Fruit fly (Drosophila melanogaster): ENCODE results near the gene beat-Vb.

The beat-Vb gene

DNA sequence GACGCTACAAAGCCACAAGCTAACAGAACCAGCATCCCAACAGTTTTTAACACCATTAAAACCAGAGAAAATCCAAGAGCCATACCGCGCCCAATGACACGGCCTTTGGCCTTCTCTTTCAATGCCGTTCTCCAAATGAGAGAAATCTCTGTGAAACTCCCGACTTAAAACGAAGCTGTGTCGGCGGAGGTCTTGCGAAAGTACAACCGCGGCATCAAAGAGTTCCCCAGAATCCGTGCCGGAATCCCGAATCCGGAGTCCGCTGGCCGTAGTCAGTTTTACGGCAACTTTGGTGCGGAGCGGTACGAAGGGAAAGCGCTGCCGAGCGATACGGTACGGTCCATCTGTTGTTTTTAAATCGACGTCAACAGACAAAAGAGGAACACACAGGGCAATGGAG, at the start of gene beat-Vb:
beat-Vb (plus strand) TSS at position 246 of the 400 bp plus-strand sequence.
- TF ChIP-seq CG5204 (GFP tag; optimal IDR thresholded peaks at IDR 0.05) (no peak), cic (GFP tag; optimal IDR thresholded peaks at IDR 0.05) (no peak), cnc (optimal IDR thresholded peaks at IDR 0.05) (no peak), CG11617 (GFP tag; optimal IDR thresholded peaks at IDR 0.05) (no peak), toe (GFP tag; optimal IDR thresholded peaks at IDR 0.05) (no peak), kay (GFP tag; ENCODE audit: borderline replicate concordance) (no peak), Hr96 (GFP tag; optimal IDR thresholded peaks at IDR 0.05) (no peak)

DNA sequence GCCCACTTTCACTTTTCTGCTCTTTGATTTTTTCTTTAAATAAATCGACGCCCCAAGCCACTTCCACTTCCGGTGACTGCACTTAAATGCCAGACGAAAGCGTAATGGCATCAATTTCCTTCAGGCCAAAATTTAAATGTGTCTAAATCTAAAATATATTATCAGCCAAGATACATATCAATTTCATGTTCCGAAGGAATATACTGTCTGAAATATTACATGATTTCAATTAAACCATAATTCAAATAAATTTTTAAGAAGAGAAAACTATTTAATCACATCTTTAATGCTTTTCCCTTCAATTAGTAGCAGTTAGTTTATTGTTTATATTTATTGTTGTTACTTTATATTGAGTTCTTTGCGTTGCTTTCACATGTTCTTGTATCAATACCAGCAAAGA, 24.2 kb upstream of the beat-Vb start, which contains the start of gene d-cup:
d-cup (plus strand) TSS at position 301 of the 400 bp plus-strand sequence.
- TF ChIP-seq CG5204 (GFP tag; optimal IDR thresholded peaks at IDR 0.05) (no peak), CG33017 (tag; optimal IDR thresholded peaks at IDR 0.05) (no peak), CG14711 (tag; optimal IDR thresholded peaks at IDR 0.05) (no peak), toe (GFP tag; optimal IDR thresholded peaks at IDR 0.05) (no peak), Hr96 (GFP tag; optimal IDR thresholded peaks at IDR 0.05) (no peak), cnc (optimal IDR thresholded peaks at IDR 0.05) (no peak), CG1620 (GFP tag; optimal IDR thresholded peaks at IDR 0.05) (no peak)

DNA sequence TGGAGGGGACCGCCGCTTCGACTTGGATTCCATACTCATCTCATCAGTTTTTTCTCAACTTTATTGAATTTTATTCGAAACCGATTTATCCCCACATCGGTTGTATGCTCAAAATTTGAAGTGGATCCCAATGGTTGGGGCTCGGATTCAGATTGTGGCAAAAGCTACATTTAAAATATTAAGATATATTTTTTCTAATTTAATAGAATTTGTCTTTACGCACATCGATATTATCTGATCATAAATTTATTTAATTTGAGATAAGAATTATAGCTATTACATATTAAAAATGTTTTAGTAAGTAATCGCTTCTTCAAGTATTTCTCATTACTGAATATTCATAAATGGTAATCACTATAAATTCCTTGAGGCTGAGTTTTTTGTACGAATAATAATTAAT, 4.7 kb upstream of the beat-Vb start, which contains the start of gene CG10909:
CG10909 (minus strand) TSS at position 101 of the 400 bp plus-strand sequence.
- TF ChIP-seq Crg-1 (GFP tag; optimal IDR thresholded peaks at IDR 0.05), result no peak
- no peak for TF ChIP-seq ovo (GFP tag; optimal IDR thresholded peaks at IDR 0.05)
- TF ChIP-seq CG5204 (GFP tag; optimal IDR thresholded peaks at IDR 0.05), result no peak
- no peak for TF ChIP-seq CG33017 (tag; optimal IDR thresholded peaks at IDR 0.05)
- no peak for TF ChIP-seq CG7045 (GFP tag; optimal IDR thresholded peaks at IDR 0.05)
- no peak for TF ChIP-seq cic (GFP tag; optimal IDR thresholded peaks at IDR 0.05)
- no peak for TF ChIP-seq CG12768 (GFP tag; optimal IDR thresholded peaks at IDR 0.05)
- no peak for TF ChIP-seq pad (GFP tag; optimal IDR thresholded peaks at IDR 0.05)
- TF ChIP-seq toe (GFP tag; optimal IDR thresholded peaks at IDR 0.05), result no peak
- TF ChIP-seq CG14711 (tag; optimal IDR thresholded peaks at IDR 0.05), result no peak
- no peak for TF ChIP-seq Clk (GFP tag; optimal IDR thresholded peaks at IDR 0.05)
- no peak for TF ChIP-seq CG1620 (GFP tag; optimal IDR thresholded peaks at IDR 0.05)
- no peak for TF ChIP-seq CG11617 (GFP tag; optimal IDR thresholded peaks at IDR 0.05)
- no peak for TF ChIP-seq kay (GFP tag; ENCODE audit: borderline replicate concordance)
- no peak for TF ChIP-seq Mnt (GFP tag; optimal IDR thresholded peaks at IDR 0.05)
- TF ChIP-seq cnc (optimal IDR thresholded peaks at IDR 0.05), result no peak
- no peak for TF ChIP-seq Hr96 (GFP tag; optimal IDR thresholded peaks at IDR 0.05)

DNA sequence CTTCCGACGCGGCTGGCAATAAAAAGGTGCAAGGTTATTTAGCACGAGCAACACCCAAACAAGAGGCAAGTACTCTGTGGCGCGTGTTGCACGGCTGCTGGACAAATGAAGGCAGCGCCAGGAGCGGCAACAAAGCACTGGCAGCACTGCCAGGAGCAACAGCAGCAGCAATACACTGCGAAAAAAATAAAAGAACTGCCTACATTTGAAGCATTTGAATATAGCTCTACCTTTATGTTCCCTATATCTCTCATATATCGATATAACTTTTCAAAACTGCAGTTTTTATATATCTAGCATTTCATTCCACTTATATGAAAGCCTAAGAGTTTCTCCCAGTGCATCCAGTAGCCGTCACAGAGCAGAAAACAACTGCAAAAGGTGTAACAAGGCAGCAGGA, 41.5 kb downstream of the beat-Vb start:
- no peak for TF ChIP-seq CG33017 (tag; optimal IDR thresholded peaks at IDR 0.05)

DNA sequence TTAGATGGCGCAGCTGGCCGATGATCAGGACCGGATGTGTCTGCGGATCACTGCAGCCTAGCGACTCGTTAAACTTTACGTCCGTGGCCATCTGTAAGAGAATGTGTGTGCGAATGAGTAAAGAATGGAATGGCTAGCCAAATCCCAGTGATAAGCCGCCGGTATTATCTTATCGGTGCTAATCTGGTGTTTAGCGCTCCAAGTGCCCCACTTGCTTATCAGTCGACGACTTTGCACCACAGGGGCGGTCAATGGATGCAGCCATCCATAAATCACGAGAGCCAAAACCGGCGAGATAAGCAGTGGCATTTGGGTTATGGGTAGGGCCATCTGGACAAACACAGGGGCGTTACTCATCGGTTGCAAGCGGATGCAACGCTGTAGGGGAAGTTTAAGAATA, 44.4 kb downstream of the beat-Vb start:
- TF ChIP-seq cnc (optimal IDR thresholded peaks at IDR 0.05), result no peak
- TF ChIP-seq bab1 (GFP tag; optimal IDR thresholded peaks at IDR 0.05), result no peak
- TF ChIP-seq CG7101 (tag; optimal IDR thresholded peaks at IDR 0.05), result no peak
- TF ChIP-seq CG5204 (GFP tag; optimal IDR thresholded peaks at IDR 0.05), result no peak
- TF ChIP-seq Clk (GFP tag; optimal IDR thresholded peaks at IDR 0.05), result no peak
- no peak for TF ChIP-seq CG14711 (tag; optimal IDR thresholded peaks at IDR 0.05)
- no peak for TF ChIP-seq CG1620 (GFP tag; optimal IDR thresholded peaks at IDR 0.05)
- TF ChIP-seq CG12768 (GFP tag; optimal IDR thresholded peaks at IDR 0.05), result no peak

DNA sequence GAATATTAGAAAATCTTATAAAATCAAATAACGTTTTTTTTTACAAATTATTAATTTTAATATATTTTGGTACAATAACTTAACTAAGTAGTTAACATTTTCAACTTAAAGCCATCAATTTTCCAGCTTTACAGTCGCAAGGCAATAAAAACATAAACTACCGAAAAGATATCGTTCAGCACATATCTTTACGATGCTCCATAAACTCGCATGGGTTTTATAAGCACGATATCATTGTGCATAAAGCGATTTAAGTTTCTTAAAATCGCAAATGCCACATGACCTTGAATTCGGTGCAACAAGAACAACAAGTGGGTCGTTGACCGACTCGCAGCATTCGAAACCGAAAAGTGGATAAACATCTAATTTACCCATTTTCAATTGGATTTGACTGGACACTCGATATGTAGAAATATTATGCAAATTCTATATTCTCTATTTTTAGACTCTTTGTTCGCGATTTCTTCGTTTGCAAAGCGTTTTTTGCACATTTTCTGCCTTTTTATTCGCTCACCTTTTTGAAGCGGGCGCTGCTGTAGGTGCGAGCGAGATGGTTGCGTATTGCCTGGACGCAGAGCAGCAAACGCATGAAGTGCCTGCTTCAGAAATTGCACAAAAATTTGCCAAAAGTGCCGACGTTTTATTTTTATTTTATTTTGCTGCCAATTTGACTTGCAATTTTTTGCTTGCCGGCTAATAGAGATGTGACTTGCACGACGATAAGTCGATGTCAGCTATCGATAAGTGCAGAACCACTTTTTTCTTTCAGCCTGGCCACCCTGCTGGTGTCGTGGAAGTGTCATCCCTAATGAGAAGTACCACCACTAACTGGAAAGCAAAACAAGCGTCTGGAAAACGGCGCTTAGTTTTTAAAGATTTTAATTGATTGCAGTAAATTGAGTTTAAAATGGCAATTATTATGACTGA, 45.3 kb downstream of the beat-Vb start, which contains the start of gene Spc25:
Spc25 (plus strand) TSS at position 817 of the 927 bp plus-strand sequence.
- TF ChIP-seq CG7101 (tag; optimal IDR thresholded peaks at IDR 0.05) (peak; percentile 20), toe (GFP tag; optimal IDR thresholded peaks at IDR 0.05) (peak; percentile 38), CG12768 (GFP tag; optimal IDR thresholded peaks at IDR 0.05) (no peak), CG1620 (GFP tag; optimal IDR thresholded peaks at IDR 0.05) (peak; percentile 53), cnc (optimal IDR thresholded peaks at IDR 0.05) (no peak), kay (GFP tag; ENCODE audit: borderline replicate concordance) (no peak), Crg-1 (GFP tag; optimal IDR thresholded peaks at IDR 0.05) (peak; percentile 5), Hr96 (GFP tag; optimal IDR thresholded peaks at IDR 0.05) (peak; percentile 29), CG14711 (tag; optimal IDR thresholded peaks at IDR 0.05) (peak; percentile 63), CG7045 (GFP tag; optimal IDR thresholded peaks at IDR 0.05) (no peak), CG5204 (GFP tag; optimal IDR thresholded peaks at IDR 0.05) (peak; percentile 27), Mnt (GFP tag; optimal IDR thresholded peaks at IDR 0.05) (peak; percentile 18), bab1 (GFP tag; optimal IDR thresholded peaks at IDR 0.05) (peak; percentile 54), tj (GFP tag; optimal IDR thresholded peaks at IDR 0.05) (peak; percentile 64)

DNA sequence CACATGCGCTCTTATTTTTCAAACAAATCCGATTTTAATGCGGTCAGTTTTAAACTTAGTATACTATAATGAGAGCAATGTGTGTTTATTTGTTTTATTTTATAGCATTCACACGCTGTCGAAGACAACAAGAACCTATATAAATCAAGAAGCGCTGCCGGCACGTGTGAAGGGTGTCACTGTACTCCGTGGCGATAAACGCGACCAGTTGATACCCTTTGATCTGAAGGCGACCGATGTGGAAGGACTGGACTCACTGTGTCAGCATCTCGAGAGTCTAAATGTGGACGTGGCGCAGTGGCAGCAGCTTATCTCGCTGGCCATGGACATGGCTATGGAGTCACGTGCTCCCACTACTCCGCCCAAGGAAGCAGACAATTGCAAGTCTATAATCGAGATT, 46.8 kb downstream of the beat-Vb start:
- no peak for TF ChIP-seq tj (GFP tag; optimal IDR thresholded peaks at IDR 0.05)
- no peak for TF ChIP-seq cnc (optimal IDR thresholded peaks at IDR 0.05)
- TF ChIP-seq bab1 (GFP tag; optimal IDR thresholded peaks at IDR 0.05), result no peak
- TF ChIP-seq toe (GFP tag; optimal IDR thresholded peaks at IDR 0.05), result no peak
- TF ChIP-seq pad (GFP tag; optimal IDR thresholded peaks at IDR 0.05), result no peak
- TF ChIP-seq CG33017 (tag; optimal IDR thresholded peaks at IDR 0.05), result no peak

Data from whole organism, adult.